Worm (Caenorhabditis elegans) whole organism, young adult: ENCODE measurements around the gene zig-12.

ENCODE experiments used
- B0035.1 ChIP-seq: sonication (generic microtip); optimal IDR thresholded peaks from 2 replicates; lab custom pipeline; 2016; ENCODE audit warnings: missing genetic modification characterization, mild to moderate bottlenecking, missing compliant biosample characterization, missing genotype, missing genetic modification reagents
- B0261.1 ChIP-seq: sonication (generic microtip); optimal IDR thresholded peaks from 2 replicates; lab custom pipeline; 2016; ENCODE audit warnings: mild to moderate bottlenecking, missing genetic modification characterization, moderate library complexity, missing compliant biosample characterization
- K12H6.12 ChIP-seq: fragments of 200-800 bp; sonication (Bioruptor generic); optimal IDR thresholded peaks from 2 replicates; lab custom pipeline; 2018; ENCODE audit warnings: mild to moderate bottlenecking, missing genetic modification characterization, missing compliant biosample characterization
- T07F8.4 ChIP-seq: sonication (generic microtip); optimal IDR thresholded peaks from 2 replicates; lab custom pipeline; 2016; ENCODE audit warnings: mild to moderate bottlenecking, missing genetic modification characterization, moderate library complexity, missing compliant biosample characterization
- ama-1 ChIP-seq, 3 experiments: fragments of 150-350 bp in 1 of 3; sonication (generic microtip) in 2 of 3; optimal IDR thresholded peaks; 2 replicates each; lab custom pipeline; 2014 to 2018; ENCODE audit warnings: missing biosample characterization in 2 of 3, missing genetic modification characterization in 2 of 3, missing genetic modification reagents in 2 of 3
- aptf-2 ChIP-seq: fragments of 200-800 bp; sonication (Bioruptor generic); conservative IDR thresholded peaks from 2 replicates; pipeline ENCODE4 v1.3.6; 2022; ENCODE audit warnings: missing genetic modification reagents, missing genetic modification characterization, missing compliant biosample characterization
- athp-1 ChIP-seq: sonication (generic microtip); optimal IDR thresholded peaks from 2 replicates; lab custom pipeline; 2017; ENCODE audit warnings: mild to moderate bottlenecking, missing genetic modification characterization, missing compliant biosample characterization
- attf-5 ChIP-seq: fragments of 200-800 bp; sonication (Bioruptor generic); optimal IDR thresholded peaks from 2 replicates; lab custom pipeline; 2018; ENCODE audit warnings: mild to moderate bottlenecking, missing genetic modification characterization, missing compliant biosample characterization
- attf-6 ChIP-seq: fragments of 200-800 bp; sonication (Bioruptor generic); IDR thresholded peaks from 2 replicates; pipeline ENCODE4 v1.3.6; 2022; ENCODE audit warnings: missing genetic modification reagents, missing genetic modification characterization, missing compliant biosample characterization
- bed-1 ChIP-seq: fragments of 200-800 bp; sonication (Bioruptor generic); IDR thresholded peaks from 2 replicates; pipeline ENCODE4 v1.3.6; 2022; ENCODE audit warnings: missing genetic modification reagents, missing genetic modification characterization, missing compliant biosample characterization
- cebp-1 ChIP-seq, 2 experiments: fragments of 200-800 bp in 1 of 2; sonication (Bioruptor generic) in 1 of 2; sonication (generic microtip) in 1 of 2; IDR thresholded peaks in 1 of 2; optimal IDR thresholded peaks in 1 of 2; 2 replicates each; pipeline versions ENCODE4 v1.3.6 to Lab custom; 2017 to 2022; ENCODE audit warnings: missing compliant biosample characterization in 2 of 2, missing genetic modification characterization in 2 of 2, mild to moderate bottlenecking in 1 of 2, missing genetic modification reagents in 1 of 2, moderate library complexity in 1 of 2
- chd-7 ChIP-seq: sonication (generic microtip); optimal IDR thresholded peaks from 2 replicates; lab custom pipeline; 2016; ENCODE audit warnings: mild to moderate bottlenecking, missing genetic modification characterization, moderate library complexity, missing compliant biosample characterization
- dpl-1 ChIP-seq: fragments of 150-350 bp; optimal IDR thresholded peaks from 2 replicates; lab custom pipeline; 2014; ENCODE audit warnings: missing biosample characterization, missing genetic modification reagents, missing genetic modification characterization
- egrh-3 ChIP-seq: fragments of 200-800 bp; sonication (Bioruptor generic); IDR thresholded peaks from 2 replicates; pipeline ENCODE4 v1.3.6; 2022; ENCODE audit warnings: missing genetic modification reagents, missing genetic modification characterization, missing compliant biosample characterization
- gei-17 ChIP-seq: fragments of 200-800 bp; sonication (Bioruptor generic); optimal IDR thresholded peaks from 2 replicates; lab custom pipeline; 2018; ENCODE audit warnings: mild to moderate bottlenecking, missing genetic modification characterization, missing compliant biosample characterization
- him-1 ChIP-seq: sonication (generic microtip); optimal IDR thresholded peaks from 2 replicates; lab custom pipeline; 2016; ENCODE audit warnings: missing genotype, missing genetic modification reagents, missing genetic modification characterization, missing compliant biosample characterization
- hlh-12 ChIP-seq: sonication (generic microtip); optimal IDR thresholded peaks from 2 replicates; lab custom pipeline; 2016; ENCODE audit warnings: missing genetic modification characterization, missing compliant biosample characterization
- hlh-26 ChIP-seq: fragments of 200-800 bp; sonication (Bioruptor generic); conservative IDR thresholded peaks from 2 replicates; pipeline ENCODE4 v1.3.6; 2022; ENCODE audit warnings: missing genetic modification reagents, missing genetic modification characterization, missing compliant biosample characterization
- hmg-1.2 ChIP-seq: fragments of 200-800 bp; sonication (Bioruptor generic); IDR thresholded peaks from 2 replicates; pipeline ENCODE4 v1.3.6; 2022; ENCODE audit warnings: missing genetic modification reagents, missing genetic modification characterization, missing compliant biosample characterization
- hrde-1 ChIP-seq: sonication (generic microtip); optimal IDR thresholded peaks from 2 replicates; lab custom pipeline; 2016; ENCODE audit warnings: missing genetic modification characterization, mild to moderate bottlenecking, missing compliant biosample characterization, moderate library complexity, missing genotype, missing genetic modification reagents, borderline replicate concordance
- hsf-1 ChIP-seq: fragments of 200-800 bp; sonication (Bioruptor generic); IDR thresholded peaks from 2 replicates; pipeline ENCODE4 v1.3.6; 2022; ENCODE audit warnings: missing genetic modification reagents, missing genetic modification characterization, missing compliant biosample characterization
- lag-1 ChIP-seq: fragments of 200-800 bp; sonication (Bioruptor generic); IDR thresholded peaks from 2 replicates; pipeline ENCODE4 v1.3.6; 2022; ENCODE audit warnings: missing genetic modification reagents, missing genetic modification characterization, missing compliant biosample characterization
- lin-26 ChIP-seq: fragments of 200-800 bp; sonication (Bioruptor generic); IDR thresholded peaks from 2 replicates; pipeline ENCODE4 v1.3.6; 2022; ENCODE audit warnings: missing genetic modification reagents, missing genetic modification characterization, missing compliant biosample characterization
- madf-3 ChIP-seq: fragments of 200-800 bp; sonication (Bioruptor generic); IDR thresholded peaks from 2 replicates; pipeline ENCODE4 v1.3.6; 2022; ENCODE audit warnings: missing genetic modification reagents, missing genetic modification characterization, missing compliant biosample characterization
- madf-8 ChIP-seq: fragments of 200-800 bp; sonication (Bioruptor generic); conservative IDR thresholded peaks from 2 replicates; pipeline ENCODE4 v1.3.6; 2022; ENCODE audit warnings: missing genetic modification reagents, missing genetic modification characterization, missing compliant biosample characterization
- mcd-1 ChIP-seq: fragments of 200-800 bp; sonication (Bioruptor generic); IDR thresholded peaks from 2 replicates; pipeline ENCODE4 v1.3.6; 2022; ENCODE audit warnings: missing genetic modification reagents, missing genetic modification characterization, missing compliant biosample characterization
- nfya-1 ChIP-seq: sonication (generic microtip); optimal IDR thresholded peaks from 2 replicates; lab custom pipeline; 2017; ENCODE audit warnings: antibody characterized with exemption, missing compliant biosample characterization, missing genetic modification characterization, borderline replicate concordance; ENCODE audit not compliant: insufficient read depth
- nfya-2 ChIP-seq: fragments of 200-800 bp; sonication (Bioruptor generic); IDR thresholded peaks from 2 replicates; pipeline ENCODE4 v1.3.6; 2022; ENCODE audit warnings: missing genetic modification reagents, missing genetic modification characterization, missing compliant biosample characterization
- nhr-179 ChIP-seq: sonication (generic microtip); optimal IDR thresholded peaks from 2 replicates; lab custom pipeline; 2016; ENCODE audit warnings: mild to moderate bottlenecking, missing genetic modification characterization, missing compliant biosample characterization
- nhr-80 ChIP-seq: sonication (generic microtip); optimal IDR thresholded peaks from 2 replicates; lab custom pipeline; 2016; ENCODE audit warnings: missing genetic modification characterization, missing compliant biosample characterization
- pha-4 ChIP-seq: fragments of 150-350 bp; sonication (generic microtip); optimal IDR thresholded peaks from 2 replicates; lab custom pipeline; 2014; ENCODE audit warnings: missing biosample characterization, missing genetic modification reagents, missing genetic modification characterization
- repo-1 ChIP-seq: sonication (generic microtip); optimal IDR thresholded peaks from 2 replicates; lab custom pipeline; 2017; ENCODE audit warnings: mild to moderate bottlenecking, missing genetic modification characterization, missing compliant biosample characterization
- rpc-1 ChIP-seq, 2 experiments: fragments of 150-350 bp in 1 of 2; sonication (generic microtip) in 1 of 2; optimal IDR thresholded peaks; 2 replicates each; lab custom pipeline; 2014 to 2018; ENCODE audit warnings: missing biosample characterization in 1 of 2, missing genetic modification characterization in 1 of 2, missing genetic modification reagents in 1 of 2, missing genotype in 1 of 2
- sdz-38 ChIP-seq: sonication (generic microtip); optimal IDR thresholded peaks from 2 replicates; lab custom pipeline; 2016; ENCODE audit warnings: missing genotype, missing genetic modification characterization, missing compliant biosample characterization
- sea-2 ChIP-seq: fragments of 200-800 bp; sonication (Bioruptor generic); IDR thresholded peaks from 2 replicates; pipeline ENCODE4 v1.3.6; 2022; ENCODE audit warnings: missing genetic modification characterization, missing compliant biosample characterization
- snpc-1.1 ChIP-seq: sonication (generic microtip); optimal IDR thresholded peaks from 2 replicates; lab custom pipeline; 2017; ENCODE audit warnings: missing genetic modification characterization, mild to moderate bottlenecking, missing compliant biosample characterization, antibody characterized with exemption, moderate library complexity, missing genotype, missing genetic modification reagents; ENCODE audit not compliant: insufficient read depth
- snpc-4 ChIP-seq, 5 experiments: fragments of 150-350 bp in 1 of 5; sonication (generic microtip) in 4 of 5; optimal IDR thresholded peaks; 2 replicates each; lab custom pipeline; 2014 to 2018; ENCODE audit warnings: missing genetic modification characterization in 5 of 5, missing biosample characterization in 3 of 5, antibody characterized with exemption in 2 of 5, mild to moderate bottlenecking in 2 of 5, missing compliant biosample characterization in 2 of 5, missing genotype in 2 of 5, moderate library complexity in 2 of 5, missing genetic modification reagents in 1 of 5
- sptf-2 ChIP-seq: fragments of 200-800 bp; sonication (Bioruptor generic); optimal IDR thresholded peaks from 2 replicates; lab custom pipeline; 2018; ENCODE audit warnings: mild to moderate bottlenecking, missing genetic modification characterization, missing compliant biosample characterization
- ztf-18 ChIP-seq: sonication (generic microtip); optimal IDR thresholded peaks from 2 replicates; lab custom pipeline; 2016; ENCODE audit warnings: missing genotype, mild to moderate bottlenecking, missing genetic modification characterization, missing compliant biosample characterization
- ztf-25 ChIP-seq: fragments of 200-800 bp; sonication (Bioruptor generic); IDR thresholded peaks from 2 replicates; pipeline ENCODE4 v1.3.6; 2022; ENCODE audit warnings: missing genetic modification reagents, missing genetic modification characterization, missing compliant biosample characterization
- ztf-26 ChIP-seq: sonication (generic microtip); optimal IDR thresholded peaks from 2 replicates; lab custom pipeline; 2017; ENCODE audit warnings: missing genetic modification characterization, missing compliant biosample characterization
- ztf-3 ChIP-seq: fragments of 200-800 bp; sonication (Bioruptor generic); optimal IDR thresholded peaks from 2 replicates; lab custom pipeline; 2018; ENCODE audit warnings: mild to moderate bottlenecking, missing genetic modification characterization, missing compliant biosample characterization

Gene zig-12

DNA sequence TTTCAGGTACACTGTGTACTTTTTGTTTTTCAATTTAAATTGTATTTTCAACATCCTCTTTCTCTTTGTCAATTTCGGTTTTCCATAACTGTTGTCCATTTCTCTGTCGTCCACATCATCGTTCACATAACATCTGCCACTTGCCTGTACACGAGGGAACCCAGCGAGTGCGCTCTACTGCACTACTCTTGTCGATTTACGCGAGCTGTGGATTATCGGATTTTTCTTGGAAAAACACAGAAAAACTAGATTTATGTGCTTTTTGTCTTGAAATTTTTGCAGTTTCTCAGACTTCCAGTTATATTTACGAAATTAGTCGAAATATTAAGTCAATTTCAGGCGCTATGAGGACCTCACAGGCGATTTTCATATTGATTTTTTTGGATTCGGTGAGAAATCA, 28.1 kb downstream of the zig-12 start, which contains the start of gene chup-1:
TSS of gene chup-1 (plus strand) at position 340 of the 400 bp plus-strand sequence.
- TF ChIP-seq B0261.1 (tag; lab: Kevin White, UChicago) = no peak
- TF ChIP-seq nhr-80 (tag; lab: Kevin White, UChicago) = peak; percentile 32
- peak; percentile 68 for TF ChIP-seq mcd-1 (GFP tag; lab: Robert Waterston, UW)
- TF ChIP-seq attf-5 = peak; percentile 45
- no peak for TF ChIP-seq cebp-1 (GFP tag; IDR thresholded peaks at IDR 0.05; lab: Robert Waterston, UW)
- TF ChIP-seq cebp-1 (tag; optimal IDR thresholded peaks at IDR 0.05; lab: Kevin White, UChicago) = peak; percentile 44
- peak; percentile 7 for TF ChIP-seq repo-1 (tag; lab: Kevin White, UChicago)
- TF ChIP-seq sptf-2 (GFP tag; lab: Kevin White, UChicago) = no peak

DNA sequence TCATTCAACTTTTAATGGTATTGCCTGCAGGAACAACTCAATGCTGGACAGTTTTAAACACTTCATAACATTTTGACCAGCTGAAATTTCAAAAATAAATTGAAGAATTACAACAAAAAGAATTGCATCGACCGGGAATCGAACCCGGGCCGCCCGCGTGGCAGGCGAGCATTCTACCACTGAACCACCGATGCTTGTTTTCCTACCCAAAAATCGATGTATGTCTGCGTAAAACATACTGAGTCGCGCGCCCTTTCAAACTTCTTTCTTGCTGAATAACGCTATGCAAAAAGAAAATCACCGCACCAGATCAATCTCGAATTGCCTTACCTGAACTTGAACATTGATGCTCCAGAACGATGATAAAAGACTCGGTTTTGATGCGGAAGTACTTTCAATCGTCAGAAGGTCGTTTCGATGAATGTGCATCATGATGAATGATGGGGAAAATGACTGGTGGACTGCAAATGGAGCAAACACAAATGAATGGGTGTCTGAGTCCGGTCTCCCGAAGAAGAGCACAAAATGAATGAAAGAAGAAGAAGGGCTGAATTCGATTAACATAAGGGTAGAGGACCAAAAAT, 33.1 kb downstream of the zig-12 start, which contains the start of gene R04E5.7:
TSS of gene R04E5.7 (minus strand) at position 564 of the 584 bp plus-strand sequence.
- TF ChIP-seq nhr-179 (tag; lab: Kevin White, UChicago) (no peak), ztf-25 (GFP tag; lab: Robert Waterston, UW) (no peak), hsf-1 (GFP tag; lab: Robert Waterston, UW) (no peak), sea-2 (GFP tag; lab: Robert Waterston, UW) (no peak), him-1 (tag; lab: Kevin White, UChicago) (peak; percentile 65), hrde-1 (no peak), lag-1 (no peak), B0261.1 (tag; lab: Kevin White, UChicago) (peak; percentile 74), nhr-80 (tag; lab: Kevin White, UChicago) (peak; percentile 25), ztf-18 (peak; percentile 26), ama-1 (optimal IDR thresholded peaks at IDR 0.05; lab: Kevin White, UChicago) (no peak), ama-1 (GFP tag; optimal IDR thresholded peaks at IDR 0.05; lab: Kevin White, UChicago) (peak in 1 of 2 experiments; percentile 23), egrh-3 (no peak), snpc-4 (GFP tag; optimal IDR thresholded peaks at IDR 0.05; lab: Kevin White, UChicago) (peak; percentile 45), snpc-4 (tag; optimal IDR thresholded peaks at IDR 0.05; lab: Kevin White, UChicago) (peak in 2 of 4 experiments; percentile 7 to 55), nfya-1 (tag; lab: Kevin White, UChicago) (no peak), bed-1 (no peak), ztf-26 (tag; lab: Kevin White, UChicago) (no peak), athp-1 (tag; lab: Kevin White, UChicago) (no peak), chd-7 (tag; lab: Kevin White, UChicago) (peak; percentile 47), ztf-3 (no peak), madf-3 (GFP tag; lab: Robert Waterston, UW) (0 out of 2 replicates have a peak, but pooled peaks have one; percentile 17), lin-26 (GFP tag; lab: Robert Waterston, UW) (peak; percentile 78), hlh-26 (GFP tag; lab: Robert Waterston, UW) (no peak), aptf-2 (GFP tag; lab: Robert Waterston, UW) (no peak), T07F8.4 (peak; percentile 11), cebp-1 (GFP tag; IDR thresholded peaks at IDR 0.05; lab: Robert Waterston, UW) (0 out of 2 replicates have a peak, but pooled peaks have one; percentile 38), cebp-1 (tag; optimal IDR thresholded peaks at IDR 0.05; lab: Kevin White, UChicago) (peak; percentile 37), repo-1 (tag; lab: Kevin White, UChicago) (no peak), hlh-12 (tag; lab: Kevin White, UChicago) (no peak), B0035.1 (no peak), rpc-1 (optimal IDR thresholded peaks at IDR 0.05; lab: Kevin White, UChicago) (peak; percentile 73), rpc-1 (tag; optimal IDR thresholded peaks at IDR 0.05; lab: Kevin White, UChicago) (peak; percentile 79), pha-4 (tag; lab: Kevin White, UChicago) (no peak), attf-6 (GFP tag; lab: Robert Waterston, UW) (no peak), dpl-1 (GFP tag; lab: Kevin White, UChicago) (no peak), hmg-1.2 (GFP tag; lab: Robert Waterston, UW) (peak; percentile 64), attf-5 (no peak), sdz-38 (tag; lab: Kevin White, UChicago) (no peak), K12H6.12 (no peak), gei-17 (GFP tag; lab: Kevin White, UChicago) (no peak), snpc-1.1 (peak; percentile 9), nfya-2 (GFP tag; lab: Robert Waterston, UW) (no peak), madf-8 (GFP tag; lab: Robert Waterston, UW) (no peak)
